Worm (Caenorhabditis elegans) whole organism, L4 larva: ENCODE data around the gene C53A5.16.

ENCODE experiments used
- F10B5.3 ChIP-seq: sonication (generic microtip); optimal IDR thresholded peaks from 2 replicates; lab custom pipeline; 2016; ENCODE audit warnings: mild to moderate bottlenecking, missing genetic modification characterization, missing compliant biosample characterization
- F44E2.7 ChIP-seq: fragments of 200-800 bp; sonication (Bioruptor generic); IDR thresholded peaks from 2 replicates; pipeline ENCODE4 v2.1.2; 2022; ENCODE audit warnings: missing genetic modification characterization, missing compliant biosample characterization
- T20F7.1 ChIP-seq: fragments of 200-800 bp; sonication (Bioruptor generic); optimal IDR thresholded peaks from 2 replicates; lab custom pipeline; 2018; ENCODE audit warnings: mild to moderate bottlenecking, missing genetic modification characterization, missing compliant biosample characterization
- T26A8.4 ChIP-seq: fragments of 200-800 bp; sonication (Bioruptor generic); IDR thresholded peaks from 2 replicates; pipeline ENCODE4 v1.3.6; 2022; ENCODE audit warnings: missing genetic modification characterization, missing compliant biosample characterization
- Y48G9A.11 ChIP-seq: fragments of 200-800 bp; sonication (Bioruptor generic); IDR thresholded peaks from 2 replicates; pipeline ENCODE4 v1.3.6; 2022; ENCODE audit warnings: missing genetic modification reagents, missing genetic modification characterization, missing compliant biosample characterization
- Y5F2A.4 ChIP-seq: fragments of 200-800 bp; sonication (Bioruptor generic); optimal IDR thresholded peaks from 2 replicates; lab custom pipeline; 2018; ENCODE audit warnings: mild to moderate bottlenecking, missing genetic modification characterization, missing compliant biosample characterization
- ceh-28 ChIP-seq: fragments of 150-350 bp; optimal IDR thresholded peaks from 2 replicates; lab custom pipeline; 2014; ENCODE audit warnings: missing biosample characterization, missing genetic modification reagents, missing genetic modification characterization
- ceh-32 ChIP-seq: sonication (generic microtip); optimal IDR thresholded peaks from 2 replicates; lab custom pipeline; 2016; ENCODE audit warnings: mild to moderate bottlenecking, missing genetic modification characterization, missing compliant biosample characterization; ENCODE audit not compliant: poor library complexity
- ceh-44 ChIP-seq: fragments of 200-800 bp; sonication (Bioruptor generic); IDR thresholded peaks from 2 replicates; pipeline ENCODE4 v1.3.6; 2022; ENCODE audit warnings: missing genetic modification reagents, missing genetic modification characterization, missing compliant biosample characterization
- daf-16 ChIP-seq, 3 experiments: sonication (generic microtip); optimal IDR thresholded peaks; 2 replicates each; lab custom pipeline; 2016 to 2017; ENCODE audit warnings: missing genetic modification characterization in 3 of 3, missing genetic modification reagents in 3 of 3, mild to moderate bottlenecking in 2 of 3, missing compliant biosample characterization in 2 of 3, missing biosample characterization in 1 of 3, moderate library complexity in 1 of 3
- daf-19 ChIP-seq: fragments of 200-800 bp; sonication (Bioruptor generic); conservative IDR thresholded peaks from 2 replicates; pipeline ENCODE4 v1.3.6; 2022; ENCODE audit warnings: missing genetic modification characterization, missing compliant biosample characterization
- dmd-6 ChIP-seq: fragments of 200-800 bp; sonication (Bioruptor generic); IDR thresholded peaks from 2 replicates; pipeline ENCODE4 v1.3.6; 2022; ENCODE audit warnings: missing genetic modification reagents, missing genetic modification characterization, missing compliant biosample characterization
- dmd-8 ChIP-seq: fragments of 200-800 bp; sonication (Bioruptor generic); IDR thresholded peaks from 2 replicates; pipeline ENCODE4 v1.3.6; 2022; ENCODE audit warnings: missing genetic modification characterization, missing compliant biosample characterization
- dpl-1 ChIP-seq: fragments of 150-350 bp; optimal IDR thresholded peaks from 2 replicates; lab custom pipeline; 2014; ENCODE audit warnings: missing biosample characterization, missing genetic modification reagents, missing genetic modification characterization
- hlh-11 ChIP-seq: fragments of 200-800 bp; sonication (Bioruptor generic); optimal IDR thresholded peaks from 2 replicates; lab custom pipeline; 2018; ENCODE audit warnings: mild to moderate bottlenecking, missing genetic modification characterization, missing compliant biosample characterization
- lin-29 ChIP-seq: fragments of 200-800 bp; sonication (Bioruptor generic); IDR thresholded peaks from 2 replicates; pipeline ENCODE4 v1.3.6; 2022; ENCODE audit warnings: missing genetic modification reagents, missing genetic modification characterization, missing compliant biosample characterization
- lin-38 ChIP-seq: fragments of 200-800 bp; sonication (Bioruptor generic); IDR thresholded peaks from 2 replicates; pipeline ENCODE4 v1.3.6; 2022; ENCODE audit warnings: missing genetic modification reagents, missing genetic modification characterization, missing compliant biosample characterization
- lsy-2 ChIP-seq, 2 experiments: fragments of 150-350 bp in 1 of 2; sonication (generic microtip) in 1 of 2; optimal IDR thresholded peaks; 2 replicates each; lab custom pipeline; 2014 to 2017; ENCODE audit warnings: missing biosample characterization in 2 of 2, missing genetic modification characterization in 2 of 2
- madf-9 ChIP-seq: fragments of 200-800 bp; sonication (Bioruptor generic); conservative IDR thresholded peaks from 2 replicates; pipeline ENCODE4 v1.3.6; 2022; ENCODE audit warnings: missing genetic modification reagents, missing genetic modification characterization, missing compliant biosample characterization
- mep-1 ChIP-seq: fragments of 150-350 bp; sonication (generic microtip); optimal IDR thresholded peaks from 3 replicates; lab custom pipeline; 2014; ENCODE audit warnings: missing biosample characterization, missing genetic modification characterization
- mxl-2 ChIP-seq: fragments of 200-800 bp; sonication (Bioruptor generic); conservative IDR thresholded peaks from 2 replicates; pipeline ENCODE4 v1.3.6; 2022; ENCODE audit warnings: missing genetic modification reagents, missing genetic modification characterization, missing compliant biosample characterization
- nhr-10 ChIP-seq: fragments of 150-350 bp; optimal IDR thresholded peaks from 2 replicates; lab custom pipeline; 2014; ENCODE audit warnings: missing biosample characterization, missing genetic modification characterization
- nhr-102 ChIP-seq: sonication (generic microtip); optimal IDR thresholded peaks from 2 replicates; lab custom pipeline; 2016; ENCODE audit warnings: mild to moderate bottlenecking, missing genetic modification characterization, moderate library complexity, missing compliant biosample characterization
- nhr-111 ChIP-seq: fragments of 200-800 bp; sonication (Bioruptor generic); optimal IDR thresholded peaks from 2 replicates; lab custom pipeline; 2018; ENCODE audit warnings: mild to moderate bottlenecking, missing genetic modification characterization, missing compliant biosample characterization
- nhr-237 ChIP-seq: sonication (generic microtip); optimal IDR thresholded peaks from 2 replicates; lab custom pipeline; 2017; ENCODE audit warnings: missing biosample characterization, missing genetic modification characterization
- nhr-28 ChIP-seq: fragments of 150-350 bp; optimal IDR thresholded peaks from 2 replicates; lab custom pipeline; 2014; ENCODE audit warnings: missing biosample characterization, missing genetic modification characterization
- nhr-6 ChIP-seq: fragments of 150-350 bp; optimal IDR thresholded peaks from 2 replicates; lab custom pipeline; 2014; ENCODE audit warnings: missing biosample characterization, missing genetic modification characterization
- sdz-12 ChIP-seq: fragments of 200-800 bp; sonication (Bioruptor generic); optimal IDR thresholded peaks from 2 replicates; lab custom pipeline; 2018; ENCODE audit warnings: mild to moderate bottlenecking, missing genetic modification characterization, missing compliant biosample characterization
- skn-1 ChIP-seq: fragments of 150-350 bp; optimal IDR thresholded peaks from 2 replicates; lab custom pipeline; 2014; ENCODE audit warnings: missing biosample characterization, missing genetic modification characterization
- snpc-1.2 ChIP-seq: fragments of 200-800 bp; sonication (Bioruptor generic); IDR thresholded peaks from 2 replicates; pipeline ENCODE4 v1.3.6; 2022; ENCODE audit warnings: missing genetic modification reagents, missing genetic modification characterization, missing compliant biosample characterization
- spr-1 ChIP-seq: sonication (generic microtip); optimal IDR thresholded peaks from 2 replicates; lab custom pipeline; 2016; ENCODE audit warnings: mild to moderate bottlenecking, missing genetic modification characterization, missing compliant biosample characterization
- unc-130 ChIP-seq: sonication (generic microtip); optimal IDR thresholded peaks from 2 replicates; lab custom pipeline; 2016; ENCODE audit warnings: missing genetic modification reagents, missing genetic modification characterization, missing compliant biosample characterization
- unc-39 ChIP-seq: sonication (generic microtip); optimal IDR thresholded peaks from 2 replicates; lab custom pipeline; 2017; ENCODE audit warnings: missing biosample characterization, missing genetic modification characterization
- unc-62 ChIP-seq, 3 experiments: fragments of 150-350 bp in 1 of 3; sonication (generic microtip); optimal IDR thresholded peaks in 2 of 3; peaks in 1 of 3; 1 replicate in 1 of 3; 2 replicates in 2 of 3; lab custom pipeline; 2014 to 2017; ENCODE audit warnings: missing biosample characterization in 3 of 3, missing genetic modification characterization in 3 of 3, missing genetic modification reagents in 3 of 3, missing genotype in 1 of 3
- ztf-7 ChIP-seq: fragments of 150-350 bp; optimal IDR thresholded peaks from 2 replicates; lab custom pipeline; 2014; ENCODE audit warnings: missing biosample characterization, missing genetic modification characterization

The C53A5.16 gene

ce11 chrV:14523105-14523504 is 691 bp upstream of the C53A5.16 start, which contains the start of gene C53A5.2 (continued):
- TF ChIP-seq nhr-237 (no peak), ceh-32 (tag; lab: Kevin White, UChicago) (no peak)

- TF ChIP-seq F10B5.3, result no peak
- TF ChIP-seq unc-62 (GFP tag; optimal IDR thresholded peaks at IDR 0.05 in 1 of 2; lab: Kevin White, UChicago), result peak in 1 of 2 experiments; percentile 32
- TF ChIP-seq unc-62 (tag; optimal IDR thresholded peaks at IDR 0.05; lab: Kevin White, UChicago), result no peak
Observed at ce11 chrV:14521000-14521399, 1.4 kb downstream of the C53A5.16 start, which contains the start of gene C53A5.17. Gene C53A5.17, minus strand, starts transcription at chrV:14521100.

- no peak for TF ChIP-seq sdz-12 (GFP tag; lab: Kevin White, UChicago)
- no peak for TF ChIP-seq unc-39
- no peak for TF ChIP-seq lsy-2 (tag; optimal IDR thresholded peaks at IDR 0.05; lab: Kevin White, UChicago)
- no peak for TF ChIP-seq Y48G9A.11 (GFP tag; lab: Robert Waterston, UW)
- TF ChIP-seq ceh-28 (tag; lab: Kevin White, UChicago), result no peak
- no peak for TF ChIP-seq madf-9
- TF ChIP-seq skn-1 (tag; lab: Kevin White, UChicago), result no peak
- TF ChIP-seq nhr-10, result no peak
- TF ChIP-seq snpc-1.2 (GFP tag; lab: Robert Waterston, UW), result no peak
- TF ChIP-seq dmd-6 (GFP tag; lab: Robert Waterston, UW), result no peak
- no peak for TF ChIP-seq hlh-11 (tag; lab: Kevin White, UChicago)
- TF ChIP-seq ceh-44 (GFP tag; lab: Robert Waterston, UW), result no peak
- TF ChIP-seq unc-130 (GFP tag; lab: Kevin White, UChicago), result no peak
- no peak for TF ChIP-seq lin-38 (GFP tag; lab: Robert Waterston, UW)
- no peak for TF ChIP-seq daf-16 (GFP tag; optimal IDR thresholded peaks at IDR 0.05; lab: Kevin White, UChicago)
- TF ChIP-seq daf-16 (tag; optimal IDR thresholded peaks at IDR 0.05; lab: Kevin White, UChicago), result no peak
- TF ChIP-seq nhr-28 (tag; lab: Kevin White, UChicago), result no peak
- no peak for TF ChIP-seq dmd-8 (GFP tag; lab: Robert Waterston, UW)
- no peak for TF ChIP-seq F44E2.7 (GFP tag; lab: Robert Waterston, UW)
Observed at ce11 chrV:14519268-14519667, 3.1 kb downstream of the C53A5.16 start, which contains the start of gene R02D5.8. Gene R02D5.8, minus strand, starts transcription at chrV:14519368.

ce11 chrV:14518010-14518409 is 4.4 kb downstream of the C53A5.16 start, which contains the start of gene R02D5.6:
Gene R02D5.6, minus strand, starts transcription at chrV:14518110.
- TF ChIP-seq F10B5.3 (no peak), T26A8.4 (no peak), hlh-11 (tag; lab: Kevin White, UChicago) (no peak), nhr-102 (no peak), T20F7.1 (GFP tag; lab: Kevin White, UChicago) (no peak), nhr-10 (no peak), nhr-6 (tag; lab: Kevin White, UChicago) (no peak), ztf-7 (no peak), daf-19 (no peak), mxl-2 (GFP tag; lab: Robert Waterston, UW) (no peak), dpl-1 (no peak), nhr-111 (GFP tag; lab: Kevin White, UChicago) (no peak), spr-1 (no peak), lin-29 (GFP tag; lab: Robert Waterston, UW) (no peak), Y5F2A.4 (GFP tag; lab: Kevin White, UChicago) (no peak), mep-1 (tag; lab: Kevin White, UChicago) (no peak)
- TF ChIP-seq, all 104 proteins: peak for 0
